Worm (Caenorhabditis elegans): ENCODE results near the gene srr-9.

- TF ChIP-seq flh-1 (GFP tag; optimal IDR thresholded peaks at IDR 0.05) (no peak), unc-62 (GFP tag; optimal IDR thresholded peaks at IDR 0.05) (no peak), lin-13 (tag; optimal IDR thresholded peaks at IDR 0.05) (no peak), snpc-4 (tag; optimal IDR thresholded peaks at IDR 0.05) (no peak), mep-1 (tag; optimal IDR thresholded peaks at IDR 0.05) (no peak), ztf-11 (tag; optimal IDR thresholded peaks at IDR 0.05) (no peak), nhr-76 (tag; optimal IDR thresholded peaks at IDR 0.05) (no peak), unc-39 (tag; optimal IDR thresholded peaks at IDR 0.05) (no peak)
These were observed 11.9 kb downstream of the srr-9 start for ce11 chrV:7749708-7750107.

Data from whole organism, mixed stage, embryonic.